Fruit fly (Drosophila melanogaster) Kc167 (cell line): ENCODE data around the gene Ms.

ENCODE experiments used
- Myc ChIP-seq: fragments of >200 bp; optimal IDR thresholded peaks from 2 replicates; lab custom pipeline; 2017; ENCODE audit warnings: missing external identifiers
- Sin3A ChIP-seq: fragments of >200 bp; optimal IDR thresholded peaks from 2 replicates; lab custom pipeline; 2018; ENCODE audit warnings: missing external identifiers
- h ChIP-seq: fragments of >200 bp; optimal IDR thresholded peaks from 3 replicates; lab custom pipeline; 2018; ENCODE audit warnings: missing external identifiers
- insv ChIP-seq: fragments of >200 bp; optimal IDR thresholded peaks from 3 replicates; lab custom pipeline; 2018; ENCODE audit warnings: missing external identifiers
- psq ChIP-seq: fragments of >200 bp; optimal IDR thresholded peaks from 2 replicates; lab custom pipeline; 2017; ENCODE audit warnings: missing external identifiers
- ttk ChIP-seq: sonication (Bioruptor generic); optimal IDR thresholded peaks from 2 replicates; lab custom pipeline; 2017; ENCODE audit warnings: missing external identifiers

Ms gene

DNA sequence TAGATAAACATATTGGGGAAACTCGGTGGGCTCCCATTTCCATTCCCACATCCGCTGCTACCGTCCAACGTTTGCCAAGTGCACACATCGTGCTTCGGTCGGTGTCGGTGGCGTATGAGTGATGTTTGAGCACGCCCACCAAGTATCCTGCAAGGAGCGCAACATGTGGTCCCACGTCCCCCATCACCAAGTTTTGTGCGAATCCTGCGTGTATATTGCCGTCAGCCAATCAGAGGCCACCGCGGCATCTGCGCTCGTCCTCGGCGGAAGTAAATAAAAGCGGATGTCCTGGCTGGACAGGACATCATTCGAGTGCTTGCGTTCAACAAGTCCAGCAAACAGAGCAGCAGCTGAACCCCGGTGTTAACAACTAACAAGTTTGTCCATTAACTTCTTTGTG is at the start of gene Ms:
Gene Ms, plus strand, starts transcription at position 301 of the 400 bp plus-strand sequence.
- TF ChIP-seq psq (lab: Kevin White, UChicago): no peak
- TF ChIP-seq Myc: no peak
- no peak for TF ChIP-seq ttk (lab: Kevin White, UChicago)
- no peak for TF ChIP-seq insv
- no peak for TF ChIP-seq h (lab: Kevin White, UChicago)
- no peak for TF ChIP-seq Sin3A

DNA sequence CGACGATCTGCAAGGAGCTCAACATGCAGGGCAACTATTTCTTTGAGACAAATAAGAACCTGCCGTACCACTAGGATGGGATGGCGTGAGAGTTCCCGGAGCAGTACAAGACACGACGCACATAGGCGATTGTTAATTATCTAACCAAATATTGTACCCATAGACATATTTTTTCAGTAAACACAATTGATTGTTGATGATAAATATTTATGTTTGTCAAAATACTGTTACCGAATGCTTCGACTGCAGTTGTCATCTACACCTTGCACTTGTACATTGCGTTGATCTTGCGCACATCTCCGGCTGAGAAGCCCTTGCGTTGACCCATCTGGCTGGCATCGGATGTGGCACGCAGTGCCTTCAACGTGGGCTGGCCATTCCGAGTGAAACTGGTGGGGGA is 48.2 kb upstream of the Ms start:
- TF ChIP-seq ttk (lab: Kevin White, UChicago): no peak
- no peak for TF ChIP-seq insv
- no peak for TF ChIP-seq Sin3A
- no peak for TF ChIP-seq h (lab: Kevin White, UChicago)
- TF ChIP-seq Myc: no peak
- TF ChIP-seq psq (lab: Kevin White, UChicago): no peak

DNA sequence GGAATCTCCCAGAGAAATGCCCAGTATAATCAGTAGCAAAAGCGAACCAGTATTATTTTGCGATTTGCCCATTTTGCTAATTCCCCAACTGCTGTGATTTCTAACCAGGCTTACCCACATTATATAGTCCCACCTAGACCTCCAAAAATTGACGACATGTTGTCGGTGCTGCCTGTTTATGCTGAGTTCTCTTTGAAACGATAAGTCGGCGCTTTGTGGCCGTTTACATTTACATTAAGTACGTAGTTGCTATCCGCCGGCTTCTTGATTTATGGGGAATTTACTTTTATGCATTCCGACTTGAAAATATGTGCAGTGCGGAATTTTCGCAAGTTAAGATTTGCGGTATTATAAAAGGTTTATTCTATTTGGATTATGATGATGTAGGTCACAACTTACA is 47.1 kb upstream of the Ms start, which contains the start of gene CG5715:
Gene CG5715, minus strand, starts transcription at position 101 of the 400 bp plus-strand sequence.
- no peak for TF ChIP-seq Myc

DNA sequence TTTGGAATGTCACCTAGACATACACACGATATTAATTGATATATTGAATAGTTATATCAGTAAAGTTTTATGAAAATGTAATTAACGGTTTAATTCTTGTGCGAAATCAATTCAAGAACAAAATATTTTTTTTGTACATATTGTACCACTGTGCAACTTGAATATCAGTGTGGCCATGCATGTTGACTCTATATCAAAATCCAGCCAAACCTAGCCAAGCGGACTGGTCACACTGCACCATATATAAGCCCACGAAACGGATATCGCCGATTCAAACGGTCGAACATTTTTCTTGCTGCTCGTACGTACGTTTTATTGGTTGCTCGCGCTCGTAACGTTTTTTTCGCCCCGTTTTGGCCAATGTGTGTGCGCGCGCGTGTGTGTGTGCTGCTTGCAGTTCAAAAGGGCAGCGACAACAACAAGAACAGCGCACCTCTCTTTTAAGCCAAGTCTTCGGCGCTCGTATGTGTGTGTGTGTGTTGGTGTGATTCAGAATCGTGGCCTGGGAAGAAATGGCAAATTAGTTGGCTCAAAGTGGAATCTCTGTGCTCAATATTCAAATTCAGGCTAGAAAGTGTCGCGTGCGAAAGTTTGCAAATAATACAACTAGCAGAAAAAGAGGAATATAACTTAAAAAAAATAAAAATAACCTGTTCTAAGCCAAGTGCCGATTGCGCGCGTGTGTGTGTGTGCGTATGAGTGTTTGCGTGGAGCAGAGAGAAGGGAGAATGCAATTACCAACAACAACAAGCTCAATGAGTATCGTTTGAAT is 46.4 kb upstream of the Ms start, which contains the start of gene crb:
Gene crb, plus strand, starts transcription at position 295 of the 772 bp plus-strand sequence.
- TF ChIP-seq Sin3A (no peak), ttk (lab: Kevin White, UChicago) (no peak), h (lab: Kevin White, UChicago) (no peak), Myc (no peak), psq (lab: Kevin White, UChicago) (no peak), insv (no peak)

DNA sequence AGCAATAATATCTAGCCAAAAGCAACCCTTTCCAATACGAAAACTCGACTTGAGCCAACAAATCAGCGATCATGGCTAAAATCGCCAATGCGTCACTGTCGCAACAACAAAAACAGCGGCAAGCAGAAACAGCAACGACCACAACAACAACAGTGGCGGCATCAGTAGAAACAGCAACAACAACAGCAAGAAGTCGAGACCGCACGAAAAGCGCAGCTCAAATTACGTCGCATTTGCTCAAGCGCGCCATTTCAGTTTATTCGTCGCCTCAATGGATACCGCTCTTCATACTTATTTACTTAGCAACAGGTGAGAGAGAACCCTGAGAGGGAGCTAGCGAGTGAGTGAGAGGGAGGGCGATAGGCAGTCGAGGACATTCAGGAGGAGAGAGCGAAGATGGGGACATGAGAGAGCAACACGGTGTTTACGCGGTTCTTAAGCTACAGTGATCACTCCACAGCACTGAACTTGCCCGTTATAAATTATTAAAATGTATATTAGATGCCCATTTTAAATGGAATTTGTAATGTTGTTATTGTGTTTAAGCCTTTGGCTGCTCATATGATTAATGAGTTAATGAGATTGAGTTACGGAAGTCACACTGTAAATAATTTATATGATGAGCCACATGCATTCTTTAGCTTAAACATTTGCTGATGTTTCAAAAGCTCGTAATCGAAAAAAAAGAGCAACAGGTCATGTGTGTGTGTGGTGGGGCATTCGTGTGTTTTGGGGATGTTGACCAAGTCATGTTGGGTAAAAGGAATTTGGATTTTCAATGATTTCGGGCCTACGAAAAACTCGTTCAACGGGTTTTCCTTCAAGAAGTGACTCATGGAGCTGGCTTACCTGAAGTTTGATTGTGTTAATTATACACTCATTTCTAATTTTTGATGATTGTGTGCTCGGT is 45.5 kb upstream of the Ms start:
- TF ChIP-seq ttk (lab: Kevin White, UChicago) (no peak), insv (no peak), h (lab: Kevin White, UChicago) (no peak), psq (lab: Kevin White, UChicago) (no peak), Sin3A (no peak), Myc (no peak)

DNA sequence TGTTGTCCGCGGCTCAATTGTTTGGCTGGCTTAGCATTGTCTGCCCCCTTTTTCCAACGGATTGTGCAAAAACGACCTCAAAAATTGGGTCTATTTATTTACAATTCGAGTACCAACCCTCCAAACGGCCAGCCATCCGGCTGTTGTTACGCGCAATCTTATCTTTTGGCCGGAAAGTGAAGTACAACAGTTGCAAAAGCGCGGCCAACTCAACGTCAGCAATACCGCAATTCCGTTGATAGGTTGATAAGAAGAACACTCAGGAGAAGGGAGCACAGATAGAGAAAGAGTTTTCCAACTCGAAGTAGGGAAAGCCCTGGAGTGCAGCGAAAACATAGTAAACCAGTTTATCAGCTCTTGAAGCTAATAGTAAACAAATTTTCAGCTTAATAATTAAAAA is 44.4 kb upstream of the Ms start:
- TF ChIP-seq insv: no peak
- no peak for TF ChIP-seq Myc
- TF ChIP-seq psq (lab: Kevin White, UChicago): no peak
- TF ChIP-seq h (lab: Kevin White, UChicago): no peak
- no peak for TF ChIP-seq Sin3A
- TF ChIP-seq ttk (lab: Kevin White, UChicago): no peak

DNA sequence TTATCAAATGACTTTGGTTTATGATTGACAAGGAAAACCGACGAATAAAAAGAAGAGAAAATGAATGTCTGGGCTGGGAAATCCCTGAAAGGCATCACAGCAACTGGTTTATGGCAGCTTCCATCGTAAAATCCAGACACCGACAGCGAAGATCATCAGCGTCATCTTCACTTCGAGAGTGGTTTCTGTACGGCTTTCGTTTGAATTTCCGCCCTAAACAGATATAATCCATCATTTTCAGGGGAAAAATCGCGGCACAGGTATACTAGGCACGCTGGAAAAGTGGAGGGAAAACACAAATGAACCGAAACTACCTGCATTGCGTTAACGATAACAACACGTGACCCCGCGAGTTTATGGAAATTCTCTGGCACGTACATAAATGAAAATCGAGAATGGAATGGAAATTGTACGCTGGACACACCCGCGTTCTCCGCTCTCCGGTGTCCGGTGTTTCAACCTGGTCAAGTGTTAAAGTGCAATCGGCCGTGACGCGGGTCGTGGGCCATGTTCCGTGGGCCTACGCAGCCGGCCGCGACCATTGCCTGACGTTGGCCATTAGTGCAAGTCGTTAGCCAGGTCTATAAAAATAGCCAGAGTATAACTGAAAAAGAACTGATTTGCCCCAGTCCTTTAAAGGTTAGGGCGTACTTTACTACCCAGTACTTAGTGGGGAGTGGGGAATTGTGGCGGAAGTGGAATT is 43.8 kb upstream of the Ms start:
- TF ChIP-seq insv (no peak), Myc (no peak), h (lab: Kevin White, UChicago) (no peak), ttk (lab: Kevin White, UChicago) (no peak), psq (lab: Kevin White, UChicago) (no peak), Sin3A (no peak)

DNA sequence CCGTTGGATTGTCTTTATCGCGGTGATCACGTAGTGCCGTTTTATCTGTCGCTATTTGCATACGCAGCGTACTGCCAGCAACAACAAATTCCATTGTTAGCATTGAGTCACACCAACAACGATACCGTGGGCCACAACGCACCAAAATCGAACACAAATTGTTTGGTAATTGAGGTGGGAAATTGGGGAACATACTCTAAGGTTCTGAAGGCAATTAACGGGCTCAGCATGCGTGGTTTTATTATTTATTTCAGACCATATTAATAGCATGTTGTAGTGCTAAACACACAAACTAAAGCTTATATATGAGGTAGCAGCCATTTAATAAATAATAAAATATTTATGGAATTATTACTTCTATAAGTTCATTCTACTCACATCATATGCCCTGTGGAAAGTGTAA is 42.8 kb upstream of the Ms start:
- no peak for TF ChIP-seq h (lab: Kevin White, UChicago)
- TF ChIP-seq Sin3A: no peak
- no peak for TF ChIP-seq psq (lab: Kevin White, UChicago)
- no peak for TF ChIP-seq Myc
- TF ChIP-seq ttk (lab: Kevin White, UChicago): no peak
- no peak for TF ChIP-seq insv

DNA sequence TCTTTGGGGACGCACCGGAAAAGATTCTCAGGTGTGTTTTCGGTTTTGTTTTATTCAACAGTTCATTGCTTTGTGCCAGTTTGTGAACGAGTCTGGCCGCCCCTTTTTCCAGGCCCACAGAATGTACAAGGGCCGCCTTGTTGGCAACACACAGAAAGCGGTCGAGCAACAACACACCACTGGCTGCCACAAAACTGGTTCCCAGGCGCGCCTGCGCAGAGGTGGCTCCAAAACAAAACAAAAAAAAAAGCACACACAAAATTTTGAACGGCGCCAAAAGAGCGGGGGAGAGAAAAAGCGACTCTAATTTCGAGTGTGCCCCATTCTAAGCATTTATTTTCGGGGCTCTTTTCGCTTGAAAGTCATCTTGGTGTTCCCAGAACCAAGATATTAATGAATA is 42.2 kb upstream of the Ms start:
- TF ChIP-seq Sin3A (no peak), Myc (no peak), h (lab: Kevin White, UChicago) (no peak), psq (lab: Kevin White, UChicago) (no peak), insv (no peak), ttk (lab: Kevin White, UChicago) (no peak)

DNA sequence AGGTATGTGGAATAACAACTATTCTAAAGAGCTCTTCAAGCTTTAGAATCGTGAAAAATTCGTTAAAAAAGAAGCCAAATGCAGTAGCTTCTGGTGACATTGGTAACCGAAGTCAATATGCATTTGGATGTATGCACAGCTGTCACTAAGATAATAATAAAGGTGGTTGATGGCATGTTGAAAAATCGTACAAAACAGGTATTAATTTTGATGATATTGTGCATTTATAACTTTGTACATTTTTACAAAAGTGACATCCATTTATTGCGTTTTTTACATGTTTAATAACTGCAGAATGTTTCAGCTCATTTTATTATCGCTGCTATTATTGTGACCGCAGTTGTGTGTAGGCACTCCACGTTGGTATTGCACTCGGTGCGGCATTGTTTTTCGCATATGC is 39.8 kb upstream of the Ms start:
- no peak for TF ChIP-seq insv
- TF ChIP-seq Sin3A: no peak
- TF ChIP-seq Myc: no peak
- TF ChIP-seq psq (lab: Kevin White, UChicago): no peak
- no peak for TF ChIP-seq h (lab: Kevin White, UChicago)
- no peak for TF ChIP-seq ttk (lab: Kevin White, UChicago)

DNA sequence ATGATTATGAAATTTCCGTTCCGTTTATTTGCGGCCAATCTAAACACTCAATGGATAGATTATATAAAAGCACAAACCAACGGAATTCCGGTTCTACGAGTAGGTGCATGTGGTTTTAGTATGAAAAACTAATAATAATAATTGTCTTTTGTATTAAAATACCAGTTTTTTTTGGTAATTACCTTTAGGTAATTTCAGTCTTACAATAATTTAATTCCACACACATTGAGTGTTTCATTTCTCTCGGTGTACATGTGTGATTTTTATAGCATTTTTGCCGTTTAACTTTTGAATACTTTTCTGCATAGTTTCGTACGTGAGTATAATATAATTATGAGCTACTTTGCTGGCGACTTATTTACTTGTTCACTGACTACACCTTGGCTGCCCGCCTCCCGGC is 38.3 kb upstream of the Ms start:
- TF ChIP-seq h (lab: Kevin White, UChicago): no peak
- TF ChIP-seq Myc: no peak
- TF ChIP-seq psq (lab: Kevin White, UChicago): no peak
- no peak for TF ChIP-seq Sin3A
- TF ChIP-seq insv: no peak
- TF ChIP-seq ttk (lab: Kevin White, UChicago): no peak
